Worm (Caenorhabditis elegans): ENCODE data around the gene dot-1.2.

dot-1.2 gene

ce11 chrX:11908226-11908625 lies 39.1 kb upstream of the dot-1.2 start:
- TF ChIP-seq tbx-7 (tag; optimal IDR thresholded peaks at IDR 0.05) (no peak), ceh-2 (tag; optimal IDR thresholded peaks at IDR 0.05) (no peak), syd-9 (tag; optimal IDR thresholded peaks at IDR 0.05) (no peak), nfya-1 (tag; optimal IDR thresholded peaks at IDR 0.05) (no peak), ceh-22 (tag; optimal IDR thresholded peaks at IDR 0.05) (no peak), ref-2 (tag; optimal IDR thresholded peaks at IDR 0.05) (no peak), T23F11.4 (GFP tag; optimal IDR thresholded peaks at IDR 0.05) (no peak), ceh-34 (tag; optimal IDR thresholded peaks at IDR 0.05) (no peak), tbx-2 (tag; optimal IDR thresholded peaks at IDR 0.05) (no peak), pax-1 (tag; optimal IDR thresholded peaks at IDR 0.05) (no peak)

ce11 chrX:11907263-11907662 lies 38.1 kb upstream of the dot-1.2 start, which contains the start of gene Y62H9A.11:
Gene Y62H9A.11, minus strand, starts transcription at chrX:11907363.
- no peak for TF ChIP-seq syd-9 (tag; optimal IDR thresholded peaks at IDR 0.05)
- no peak for TF ChIP-seq elt-2 (tag; optimal IDR thresholded peaks at IDR 0.05)
- no peak for TF ChIP-seq zip-5 (tag; optimal IDR thresholded peaks at IDR 0.05)
- TF ChIP-seq ceh-22 (tag; optimal IDR thresholded peaks at IDR 0.05), result no peak
- TF ChIP-seq eyg-1 (tag; optimal IDR thresholded peaks at IDR 0.05), result no peak
- TF ChIP-seq fax-1 (tag; optimal IDR thresholded peaks at IDR 0.05), result no peak
- no peak for TF ChIP-seq C08G9.2 (tag; optimal IDR thresholded peaks at IDR 0.05)

ce11 chrX:11906626-11907025 lies 37.5 kb upstream of the dot-1.2 start:
- no peak for TF ChIP-seq che-1 (tag; optimal IDR thresholded peaks at IDR 0.05)
- TF ChIP-seq nhr-232 (tag; optimal IDR thresholded peaks at IDR 0.05), result no peak
- no peak for TF ChIP-seq unc-42 (tag; optimal IDR thresholded peaks at IDR 0.05)
- TF ChIP-seq unc-86 (tag; optimal IDR thresholded peaks at IDR 0.05), result no peak
- TF ChIP-seq sox-2 (GFP tag; IDR thresholded peaks at IDR 0.05), result no peak
- no peak for TF ChIP-seq tbx-2 (tag; optimal IDR thresholded peaks at IDR 0.05)

ce11 chrX:11902661-11903060 lies 33.5 kb upstream of the dot-1.2 start, which contains the start of gene Y62H9A.10:
Gene Y62H9A.10, minus strand, starts transcription at chrX:11902761.
- TF ChIP-seq ama-1 (optimal IDR thresholded peaks at IDR 0.05) (no peak), lin-11 (tag; optimal IDR thresholded peaks at IDR 0.05) (no peak), ztf-16 (tag; optimal IDR thresholded peaks at IDR 0.05) (no peak), ceh-22 (tag; optimal IDR thresholded peaks at IDR 0.05) (no peak), ref-2 (tag; optimal IDR thresholded peaks at IDR 0.05) (no peak), syd-9 (tag; optimal IDR thresholded peaks at IDR 0.05) (no peak), C38D4.7 (GFP tag; optimal IDR thresholded peaks at IDR 0.05) (no peak), tbx-7 (tag; optimal IDR thresholded peaks at IDR 0.05) (no peak), ceh-24 (tag; optimal IDR thresholded peaks at IDR 0.05) (no peak)

- TF ChIP-seq ceh-31 (tag; optimal IDR thresholded peaks at IDR 0.05) (peak; percentile 46), unc-42 (tag; optimal IDR thresholded peaks at IDR 0.05) (peak; percentile 28), sdc-2 (tag; optimal IDR thresholded peaks at IDR 0.05) (peak; percentile 97), fax-1 (tag; optimal IDR thresholded peaks at IDR 0.05) (no peak), unc-3 (GFP tag; conservative IDR thresholded peaks at IDR 0.05) (no peak), unc-3 (tag; optimal IDR thresholded peaks at IDR 0.05) (no peak)
Observed at ce11 chrX:11899031-11899430, 29.9 kb upstream of the dot-1.2 start.

- TF ChIP-seq npax-4 (tag; optimal IDR thresholded peaks at IDR 0.05), result no peak
- no peak for TF ChIP-seq sox-2 (GFP tag; IDR thresholded peaks at IDR 0.05)
- no peak for TF ChIP-seq unc-86 (tag; optimal IDR thresholded peaks at IDR 0.05)
- TF ChIP-seq pqm-1 (tag; optimal IDR thresholded peaks at IDR 0.05), result no peak
- no peak for TF ChIP-seq hlh-8 (tag; optimal IDR thresholded peaks at IDR 0.05)
- no peak for TF ChIP-seq gmeb-2 (tag; optimal IDR thresholded peaks at IDR 0.05)
- no peak for TF ChIP-seq rnt-1 (tag; optimal IDR thresholded peaks at IDR 0.05)
- TF ChIP-seq K02D7.2 (tag; optimal IDR thresholded peaks at IDR 0.05), result no peak
- no peak for TF ChIP-seq T23F11.4 (GFP tag; optimal IDR thresholded peaks at IDR 0.05)
- no peak for TF ChIP-seq nhr-11 (tag; optimal IDR thresholded peaks at IDR 0.05)
- no peak for TF ChIP-seq ahr-1 (tag; optimal IDR thresholded peaks at IDR 0.05)
- no peak for TF ChIP-seq elt-2 (tag; optimal IDR thresholded peaks at IDR 0.05)
- no peak for TF ChIP-seq C38D4.7 (GFP tag; optimal IDR thresholded peaks at IDR 0.05)
- TF ChIP-seq pax-1 (tag; optimal IDR thresholded peaks at IDR 0.05), result no peak
- no peak for TF ChIP-seq dve-1 (tag; optimal IDR thresholded peaks at IDR 0.05)
- TF ChIP-seq ceh-14 (tag; optimal IDR thresholded peaks at IDR 0.05), result no peak
- TF ChIP-seq ceh-24 (tag; optimal IDR thresholded peaks at IDR 0.05), result no peak
- no peak for TF ChIP-seq ceh-31 (tag; optimal IDR thresholded peaks at IDR 0.05)
- TF ChIP-seq hlh-13 (GFP tag; optimal IDR thresholded peaks at IDR 0.05), result no peak
Observed at ce11 chrX:11898040-11898439, 28.9 kb upstream of the dot-1.2 start, which contains the start of gene Y62H9A.9. Gene Y62H9A.9, minus strand, starts transcription at chrX:11898140.

Data from whole organism, late embryonic.